Fruit fly (Drosophila melanogaster) whole organism, adult: ENCODE measurements around the gene VhaM9.7-d.
A peak's percentile ranks its signal among the peaks of the same experiment; 100 is the strongest.

Experiments used
- CG11617 ChIP-seq: fragments of 200-800 bp; sonication (Bioruptor generic); optimal IDR thresholded peaks from 2 replicates; lab custom pipeline; 2017; ENCODE audit warnings: mild to moderate bottlenecking, missing biosample characterization, missing genetic modification reagents, missing genetic modification characterization
- CG12768 ChIP-seq: fragments of 200-800 bp; sonication (Bioruptor generic); optimal IDR thresholded peaks from 2 replicates; lab custom pipeline; 2017; ENCODE audit warnings: missing biosample characterization, missing genetic modification characterization, mild to moderate bottlenecking, moderate library complexity, missing genetic modification reagents
- CG14711 ChIP-seq: fragments of 200-800 bp; sonication (Bioruptor generic); optimal IDR thresholded peaks from 2 replicates; lab custom pipeline; 2018; ENCODE audit warnings: missing biosample characterization, mild to moderate bottlenecking, missing genetic modification characterization, moderate library complexity
- CG1620 ChIP-seq: fragments of 200-800 bp; sonication (Bioruptor generic); optimal IDR thresholded peaks from 2 replicates; lab custom pipeline; 2016; ENCODE audit warnings: missing biosample characterization, missing genetic modification characterization
- CG33017 ChIP-seq: fragments of 200-800 bp; sonication (Bioruptor generic); optimal IDR thresholded peaks from 2 replicates; lab custom pipeline; 2018; ENCODE audit warnings: missing biosample characterization, mild to moderate bottlenecking, missing genetic modification characterization, moderate library complexity
- CG5204 ChIP-seq: fragments of 200-800 bp; sonication (Bioruptor generic); optimal IDR thresholded peaks from 2 replicates; lab custom pipeline; 2016; ENCODE audit warnings: missing biosample characterization, missing genetic modification characterization
- CG7045 ChIP-seq: fragments of 200-800 bp; sonication (Bioruptor generic); optimal IDR thresholded peaks from 2 replicates; lab custom pipeline; 2017; ENCODE audit warnings: missing biosample characterization, mild to moderate bottlenecking, missing genetic modification characterization
- CG7101 ChIP-seq: fragments of 200-800 bp; sonication (Bioruptor generic); optimal IDR thresholded peaks from 2 replicates; lab custom pipeline; 2018; ENCODE audit warnings: missing biosample characterization, mild to moderate bottlenecking, missing genetic modification characterization, moderate library complexity
- Clk ChIP-seq: fragments of 200-800 bp; sonication (Bioruptor generic); optimal IDR thresholded peaks from 2 replicates; lab custom pipeline; 2017; ENCODE audit warnings: missing biosample characterization, missing genetic modification characterization
- Crg-1 ChIP-seq: fragments of 200-800 bp; sonication (Bioruptor generic); optimal IDR thresholded peaks from 2 replicates; lab custom pipeline; 2016; ENCODE audit warnings: missing biosample characterization, missing genetic modification characterization
- Hr96 ChIP-seq: fragments of 200-800 bp; sonication (Bioruptor generic); optimal IDR thresholded peaks from 2 replicates; lab custom pipeline; 2016; ENCODE audit warnings: missing biosample characterization, missing genetic modification characterization
- Mnt ChIP-seq: fragments of 200-800 bp; sonication (Bioruptor generic); optimal IDR thresholded peaks from 2 replicates; lab custom pipeline; 2016; ENCODE audit warnings: missing biosample characterization, mild to moderate bottlenecking, missing genetic modification characterization
- bab1 ChIP-seq: fragments of 200-800 bp; sonication (Bioruptor generic); optimal IDR thresholded peaks from 3 replicates; lab custom pipeline; 2019; ENCODE audit warnings: missing biosample characterization, mild to moderate bottlenecking, missing genetic modification characterization, moderate library complexity
- cic ChIP-seq: fragments of 200-800 bp; sonication (Bioruptor generic); optimal IDR thresholded peaks from 2 replicates; lab custom pipeline; 2017; ENCODE audit warnings: missing biosample characterization, mild to moderate bottlenecking, missing genetic modification characterization, moderate library complexity
- cnc ChIP-seq, 2 experiments: fragments of >200 bp; optimal IDR thresholded peaks; 2 replicates each; lab custom pipeline; 2017
- kay ChIP-seq: fragments of 200-800 bp; sonication (Bioruptor generic); peaks from one replicate; lab custom pipeline; 2016; ENCODE audit warnings: missing biosample characterization, missing genetic modification characterization, borderline replicate concordance
- ovo ChIP-seq: fragments of 200-800 bp; sonication (Bioruptor generic); optimal IDR thresholded peaks from 2 replicates; lab custom pipeline; 2016; ENCODE audit warnings: missing biosample characterization, missing genetic modification characterization
- pad ChIP-seq: fragments of 200-800 bp; sonication (Bioruptor generic); optimal IDR thresholded peaks from 3 replicates; lab custom pipeline; 2017; ENCODE audit warnings: missing biosample characterization, missing genetic modification characterization, mild to moderate bottlenecking, moderate library complexity, missing genetic modification reagents
- tj ChIP-seq: fragments of 200-800 bp; sonication (Bioruptor generic); optimal IDR thresholded peaks from 3 replicates; lab custom pipeline; 2017; ENCODE audit warnings: missing biosample characterization, mild to moderate bottlenecking, missing genetic modification characterization, moderate library complexity
- toe ChIP-seq: fragments of 200-800 bp; sonication (Bioruptor generic); optimal IDR thresholded peaks from 2 replicates; lab custom pipeline; 2016; ENCODE audit warnings: missing biosample characterization, missing genetic modification characterization

VhaM9.7-d gene

dm6 chr3R:16982108-16982707 is 7.2 kb downstream of the VhaM9.7-d start, which contains the start of gene AhcyL2:
Gene AhcyL2, minus strand, starts transcription at chr3R:16982158.
- TF ChIP-seq kay (GFP tag; lab: Kevin White, UChicago) (peak; percentile 78), CG33017 (tag; lab: Kevin White, UChicago) (peak; percentile 23), CG11617 (no peak), cic (peak; percentile 74), CG12768 (GFP tag; lab: Kevin White, UChicago) (peak; percentile 12)

- TF ChIP-seq CG12768 (GFP tag; lab: Kevin White, UChicago) = no peak
- no peak for TF ChIP-seq CG7101 (tag; lab: Kevin White, UChicago)
- TF ChIP-seq Mnt (GFP tag; lab: Kevin White, UChicago) = no peak
- no peak for TF ChIP-seq bab1 (GFP tag; lab: Kevin White, UChicago)
- TF ChIP-seq Clk (GFP tag; lab: Kevin White, UChicago) = no peak
- TF ChIP-seq CG7045 (GFP tag; lab: Kevin White, UChicago) = no peak
- TF ChIP-seq CG33017 (tag; lab: Kevin White, UChicago) = no peak
- no peak for TF ChIP-seq CG1620 (GFP tag; lab: Kevin White, UChicago)
- TF ChIP-seq cic = no peak
- TF ChIP-seq ovo = no peak
- TF ChIP-seq CG5204 = no peak
- TF ChIP-seq Hr96 (GFP tag; lab: Kevin White, UChicago) = no peak
- no peak for TF ChIP-seq CG11617
- TF ChIP-seq pad (GFP tag; lab: Kevin White, UChicago) = no peak
- TF ChIP-seq kay (GFP tag; lab: Kevin White, UChicago) = no peak
- no peak for TF ChIP-seq toe
Measured at dm6 chr3R:16983001-16983400, 8.0 kb downstream of the VhaM9.7-d start.

- TF ChIP-seq tj = no peak
Measured at dm6 chr3R:16984221-16984620, 9.2 kb downstream of the VhaM9.7-d start.

dm6 chr3R:16985547-16985946 is 10.5 kb downstream of the VhaM9.7-d start:
- TF ChIP-seq Crg-1 (GFP tag; lab: Kevin White, UChicago) (no peak), cic (no peak), kay (GFP tag; lab: Kevin White, UChicago) (peak; percentile 79), bab1 (GFP tag; lab: Kevin White, UChicago) (no peak), Hr96 (GFP tag; lab: Kevin White, UChicago) (no peak), pad (GFP tag; lab: Kevin White, UChicago) (no peak)

- peak; percentile 87 for TF ChIP-seq kay (GFP tag; lab: Kevin White, UChicago)
- no peak for TF ChIP-seq cnc (optimal IDR thresholded peaks at IDR 0.05; lab: Kevin White, UChicago)
- TF ChIP-seq toe = peak; percentile 94
- TF ChIP-seq CG7101 (tag; lab: Kevin White, UChicago) = peak; percentile 95
- peak; percentile 89 for TF ChIP-seq CG1620 (GFP tag; lab: Kevin White, UChicago)
- peak; percentile 88 for TF ChIP-seq bab1 (GFP tag; lab: Kevin White, UChicago)
- peak; percentile 92 for TF ChIP-seq Mnt (GFP tag; lab: Kevin White, UChicago)
- TF ChIP-seq CG33017 (tag; lab: Kevin White, UChicago) = peak; percentile 96
- TF ChIP-seq CG12768 (GFP tag; lab: Kevin White, UChicago) = peak; percentile 94
- peak; percentile 88 for TF ChIP-seq pad (GFP tag; lab: Kevin White, UChicago)
- peak; percentile 97 for TF ChIP-seq CG5204
- TF ChIP-seq tj = peak; percentile 88
- peak; percentile 86 for TF ChIP-seq CG14711 (tag; lab: Kevin White, UChicago)
- peak; percentile 98 for TF ChIP-seq CG7045 (GFP tag; lab: Kevin White, UChicago)
- TF ChIP-seq CG11617 = peak; percentile 94
- TF ChIP-seq Clk (GFP tag; lab: Kevin White, UChicago) = peak; percentile 94
- peak; percentile 94 for TF ChIP-seq Crg-1 (GFP tag; lab: Kevin White, UChicago)
- peak; percentile 98 for TF ChIP-seq cic
- peak; percentile 66 for TF ChIP-seq ovo
- peak; percentile 98 for TF ChIP-seq Hr96 (GFP tag; lab: Kevin White, UChicago)
Measured at dm6 chr3R:16986181-16987074, 11.4 kb downstream of the VhaM9.7-d start.

DNA sequence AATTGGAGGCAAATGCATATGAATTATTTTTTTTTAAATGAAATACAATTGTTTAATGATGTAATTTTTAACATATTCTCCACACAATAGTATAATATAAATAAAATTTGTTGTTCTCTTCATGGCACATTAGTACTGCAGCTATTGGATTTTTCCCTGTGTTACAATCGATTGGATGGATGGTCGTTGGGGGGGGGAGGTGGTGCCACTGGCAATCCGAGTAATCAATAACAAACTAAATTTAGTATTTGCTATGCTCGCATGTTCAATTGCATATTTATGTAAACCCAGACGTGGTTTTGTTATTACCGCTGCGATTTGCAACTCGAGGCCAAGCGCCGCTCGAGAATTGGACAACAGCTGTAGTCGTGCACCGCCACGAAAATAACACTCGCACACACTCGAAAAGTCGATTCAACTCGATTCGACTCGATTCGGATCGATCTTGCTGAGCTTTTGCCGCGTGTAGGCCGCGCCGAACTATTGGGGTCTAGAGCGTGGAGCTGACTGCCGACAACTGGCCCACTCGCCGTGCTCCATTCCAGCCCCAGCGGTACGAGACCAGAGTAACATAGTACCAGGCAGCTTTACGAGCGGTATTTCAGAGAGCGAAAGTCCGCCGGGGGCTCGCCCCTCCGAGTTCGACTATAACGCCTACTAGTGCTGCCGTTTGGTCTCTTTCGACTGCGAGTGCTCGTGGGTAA is 12.4 kb downstream of the VhaM9.7-d start, which contains the start of gene CG18622:
TSS of gene CG18622 (minus strand) at position 513 of the 704 bp plus-strand sequence.
- no peak for TF ChIP-seq CG7045 (GFP tag; lab: Kevin White, UChicago)
- peak; percentile 21 for TF ChIP-seq tj
- TF ChIP-seq toe = peak; percentile 24
- TF ChIP-seq Hr96 (GFP tag; lab: Kevin White, UChicago) = no peak
- peak; percentile 82 for TF ChIP-seq kay (GFP tag; lab: Kevin White, UChicago)
- peak; percentile 94 for TF ChIP-seq pad (GFP tag; lab: Kevin White, UChicago)
- peak; percentile 95 for TF ChIP-seq cic
- TF ChIP-seq bab1 (GFP tag; lab: Kevin White, UChicago) = no peak
- peak; percentile 88 for TF ChIP-seq CG12768 (GFP tag; lab: Kevin White, UChicago)
- TF ChIP-seq ovo = peak; percentile 56
- no peak for TF ChIP-seq CG5204
- TF ChIP-seq Mnt (GFP tag; lab: Kevin White, UChicago) = peak; percentile 63
- TF ChIP-seq Crg-1 (GFP tag; lab: Kevin White, UChicago) = no peak
- TF ChIP-seq CG1620 (GFP tag; lab: Kevin White, UChicago) = no peak
- TF ChIP-seq CG33017 (tag; lab: Kevin White, UChicago) = peak; percentile 3
- no peak for TF ChIP-seq CG11617
- TF ChIP-seq Clk (GFP tag; lab: Kevin White, UChicago) = no peak
- TF ChIP-seq CG14711 (tag; lab: Kevin White, UChicago) = no peak
